Worm (Caenorhabditis elegans) whole organism, late embryonic: ENCODE results near the gene grl-4.

Experiments
- ama-1 ChIP-seq: fragments of 150-350 bp; optimal IDR thresholded peaks from 2 replicates; lab custom pipeline; 2014
- ceh-2 ChIP-seq: sonication (generic microtip); optimal IDR thresholded peaks from 2 replicates; lab custom pipeline; 2016; ENCODE audit warnings: missing genotype, missing genetic modification characterization, missing compliant biosample characterization
- ceh-45 ChIP-seq: fragments of 200-800 bp; sonication (Bioruptor generic); IDR thresholded peaks from 2 replicates; pipeline ENCODE4 v1.3.6; 2022; ENCODE audit warnings: missing genetic modification reagents, missing genetic modification characterization, missing compliant biosample characterization
- elt-2 ChIP-seq: sonication (generic microtip); optimal IDR thresholded peaks from 2 replicates; lab custom pipeline; 2016; ENCODE audit warnings: missing genetic modification reagents, missing genetic modification characterization, missing compliant biosample characterization
- fkh-10 ChIP-seq: fragments of 150-350 bp; optimal IDR thresholded peaks from 2 replicates; lab custom pipeline; 2014; ENCODE audit warnings: missing biosample characterization, missing genetic modification reagents, missing genetic modification characterization
- hlh-6 ChIP-seq: sonication (generic microtip); optimal IDR thresholded peaks from 2 replicates; lab custom pipeline; 2016; ENCODE audit warnings: missing genotype, missing genetic modification characterization, missing compliant biosample characterization
- nhr-11 ChIP-seq: fragments of 150-350 bp; optimal IDR thresholded peaks from 2 replicates; lab custom pipeline; 2014; ENCODE audit warnings: missing biosample characterization, missing genetic modification characterization
- pag-3 ChIP-seq: sonication (generic microtip); optimal IDR thresholded peaks from 2 replicates; lab custom pipeline; 2016; ENCODE audit warnings: missing compliant biosample characterization, missing genetic modification characterization, borderline replicate concordance
- pqm-1 ChIP-seq: sonication (generic microtip); optimal IDR thresholded peaks from 2 replicates; lab custom pipeline; 2016; ENCODE audit warnings: missing genetic modification characterization, missing compliant biosample characterization
- ttx-3 ChIP-seq: sonication (generic microtip); optimal IDR thresholded peaks from 2 replicates; lab custom pipeline; 2016; ENCODE audit warnings: missing genetic modification reagents, missing genetic modification characterization, missing compliant biosample characterization
- unc-55 ChIP-seq: sonication (generic microtip); optimal IDR thresholded peaks from 2 replicates; lab custom pipeline; 2017; ENCODE audit warnings: missing biosample characterization, missing genetic modification reagents, missing genetic modification characterization
- unc-86 ChIP-seq: sonication (generic microtip); optimal IDR thresholded peaks from 2 replicates; lab custom pipeline; 2016; ENCODE audit warnings: missing genetic modification characterization, missing compliant biosample characterization
- ztf-16 ChIP-seq: sonication (generic microtip); optimal IDR thresholded peaks from 2 replicates; lab custom pipeline; 2017; ENCODE audit warnings: missing genetic modification characterization, missing compliant biosample characterization

DNA sequence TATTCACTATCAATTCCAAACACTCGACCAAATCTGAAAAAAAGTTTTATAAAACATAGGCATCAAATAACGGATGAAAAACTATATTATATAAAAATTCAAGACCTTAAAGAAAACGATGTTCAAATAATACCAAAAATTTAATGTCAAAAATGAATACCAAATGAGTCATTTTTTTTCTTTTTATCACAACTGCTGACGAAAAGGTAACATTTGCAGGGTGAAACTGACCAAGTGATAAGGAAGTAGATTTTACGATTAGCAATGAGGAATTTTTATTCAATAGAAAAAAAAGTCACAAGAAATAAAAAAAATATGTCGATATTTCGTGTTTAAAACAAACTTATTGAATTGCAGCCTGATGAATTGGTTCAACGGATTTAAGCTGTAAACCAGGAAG is 24.7 kb downstream of the grl-4 start, which contains the start of gene C06E4.8:
- TF ChIP-seq unc-55 (GFP tag; lab: Kevin White, UChicago) (no peak), fkh-10 (GFP tag; lab: Kevin White, UChicago) (no peak), nhr-11 (tag; lab: Kevin White, UChicago) (no peak), ceh-45 (GFP tag; lab: Robert Waterston, UW) (no peak), elt-2 (tag; lab: Kevin White, UChicago) (no peak), ama-1 (lab: Kevin White, UChicago) (no peak), ttx-3 (tag; lab: Kevin White, UChicago) (no peak), ceh-2 (tag; lab: Kevin White, UChicago) (no peak), pag-3 (tag; lab: Kevin White, UChicago) (no peak), unc-86 (tag; lab: Kevin White, UChicago) (no peak), pqm-1 (tag; lab: Kevin White, UChicago) (no peak), ztf-16 (no peak), hlh-6 (no peak)
